Worm (Caenorhabditis elegans): ENCODE measurements around the gene irld-8.

ce11 chrIV:8099601-8100000 lies 16.0 kb upstream of the irld-8 start, which contains the start of gene Y42H9AR.2:
- no peak for TF ChIP-seq unc-62 (GFP tag; optimal IDR thresholded peaks at IDR 0.05)
- TF ChIP-seq nhr-21 (tag; optimal IDR thresholded peaks at IDR 0.05): no peak
- no peak for TF ChIP-seq ceh-16 (tag; optimal IDR thresholded peaks at IDR 0.05)
- no peak for TF ChIP-seq ZK546.5 (tag; optimal IDR thresholded peaks at IDR 0.05)
- TF ChIP-seq crh-2 (tag; optimal IDR thresholded peaks at IDR 0.05): no peak
- TF ChIP-seq nhr-23 (tag; optimal IDR thresholded peaks at IDR 0.05): no peak
- no peak for TF ChIP-seq nhr-77 (tag; optimal IDR thresholded peaks at IDR 0.05)
- TF ChIP-seq ama-1 (optimal IDR thresholded peaks at IDR 0.05): no peak

Data from whole organism, L2 larva.